Fruit fly (Drosophila melanogaster) whole organism, embryonic: Measurements from ENCODE around the gene CG34429.

Experiments
- ATbp ChIP-seq: fragments of 200-800 bp; sonication (Bioruptor generic); optimal IDR thresholded peaks from 2 replicates; lab custom pipeline; 2017; ENCODE audit warnings: missing biosample characterization, mild to moderate bottlenecking, missing genetic modification characterization, missing genetic modification reagents
- CG1024 ChIP-seq: fragments of 200-800 bp; sonication (Bioruptor generic); IDR thresholded peaks from 2 replicates; pipeline ENCODE4 v1.3.6; 2022; ENCODE audit warnings: missing biosample characterization, missing genetic modification characterization
- CG10267 ChIP-seq: fragments of 200-800 bp; sonication (Bioruptor generic); optimal IDR thresholded peaks from 2 replicates; lab custom pipeline; 2018; ENCODE audit warnings: missing biosample characterization, mild to moderate bottlenecking, missing genetic modification characterization, moderate library complexity
- CG10431 ChIP-seq: fragments of 200-800 bp; sonication (Bioruptor generic); optimal IDR thresholded peaks from 3 replicates; lab custom pipeline; 2018; ENCODE audit warnings: missing biosample characterization, mild to moderate bottlenecking, missing genetic modification characterization
- CG11085 ChIP-seq: fragments of 200-800 bp; sonication (Bioruptor generic); IDR thresholded peaks from 2 replicates; pipeline ENCODE4 v1.3.6; 2022; ENCODE audit warnings: missing biosample characterization, missing genetic modification characterization
- CG11247 ChIP-seq: fragments of 200-800 bp; sonication (Bioruptor generic); IDR thresholded peaks from 2 replicates; pipeline ENCODE4 v1.3.6; 2022; ENCODE audit warnings: missing biosample characterization, missing genetic modification characterization
- CG11504 ChIP-seq: fragments of 200-800 bp; sonication (Bioruptor generic); optimal IDR thresholded peaks from 3 replicates; lab custom pipeline; 2019; ENCODE audit warnings: missing biosample characterization, mild to moderate bottlenecking, missing genetic modification characterization, moderate library complexity
- CG11695 ChIP-seq: fragments of 200-800 bp; sonication (Bioruptor generic); IDR thresholded peaks from 3 replicates; pipeline ENCODE4 v1.3.6; 2022; ENCODE audit warnings: missing biosample characterization, missing genetic modification characterization
- CG1233 ChIP-seq: fragments of 200-800 bp; sonication (Bioruptor generic); optimal IDR thresholded peaks from 4 replicates; lab custom pipeline; 2018; ENCODE audit warnings: missing biosample characterization, mild to moderate bottlenecking, missing genetic modification characterization
- CG14667 ChIP-seq: fragments of 200-800 bp; sonication (Bioruptor generic); IDR thresholded peaks from 2 replicates; pipeline ENCODE4 v1.3.6; 2022; ENCODE audit warnings: missing biosample characterization, missing genetic modification characterization
- CG14710 ChIP-seq: fragments of 200-800 bp; sonication (Bioruptor generic); optimal IDR thresholded peaks from 3 replicates; lab custom pipeline; 2019; ENCODE audit warnings: missing biosample characterization, mild to moderate bottlenecking, missing genetic modification characterization, moderate library complexity
- CG17568 ChIP-seq: fragments of 200-800 bp; sonication (Bioruptor generic); optimal IDR thresholded peaks from 2 replicates; lab custom pipeline; 2018; ENCODE audit warnings: missing biosample characterization, mild to moderate bottlenecking, missing genetic modification characterization, moderate library complexity
- CG18262 ChIP-seq: fragments of 200-800 bp; optimal IDR thresholded peaks from 3 replicates; lab custom pipeline; 2019; ENCODE audit warnings: missing biosample characterization, mild to moderate bottlenecking, missing genetic modification characterization, moderate library complexity
- CG2678 ChIP-seq: fragments of 200-800 bp; sonication (Bioruptor generic); optimal IDR thresholded peaks from 3 replicates; lab custom pipeline; 2019; ENCODE audit warnings: missing biosample characterization, mild to moderate bottlenecking, missing genetic modification characterization, moderate library complexity
- CG30020 ChIP-seq: fragments of 200-800 bp; optimal IDR thresholded peaks from 2 replicates; lab custom pipeline; 2019; ENCODE audit warnings: missing biosample characterization, mild to moderate bottlenecking, missing genetic modification characterization, moderate library complexity
- CG30431 ChIP-seq: fragments of 200-800 bp; sonication (Bioruptor generic); optimal IDR thresholded peaks from 2 replicates; lab custom pipeline; 2017; ENCODE audit warnings: missing biosample characterization, missing genetic modification characterization
- CG4404 ChIP-seq: fragments of 200-800 bp; sonication (Bioruptor generic); IDR thresholded peaks from 2 replicates; pipeline ENCODE4 v1.3.6; 2022; ENCODE audit warnings: missing biosample characterization, missing genetic modification characterization
- CG6791 ChIP-seq: fragments of 200-800 bp; sonication (Bioruptor generic); IDR thresholded peaks from 3 replicates; pipeline ENCODE4 v1.3.6; 2022; ENCODE audit warnings: missing biosample characterization, missing genetic modification characterization; ENCODE audit not compliant: partially characterized antibody
- CG9932 ChIP-seq: fragments of 200-800 bp; sonication (Bioruptor generic); IDR thresholded peaks from 2 replicates; pipeline ENCODE4 v1.3.6; 2022; ENCODE audit warnings: missing biosample characterization, missing genetic modification characterization
- Chrac-16 ChIP-seq: fragments of 200-800 bp; sonication (Bioruptor generic); optimal IDR thresholded peaks from 3 replicates; lab custom pipeline; 2016; ENCODE audit warnings: missing biosample characterization, missing genetic modification characterization
- HLH4C ChIP-seq: fragments of 200-800 bp; sonication (Bioruptor generic); IDR thresholded peaks from 3 replicates; pipeline ENCODE4 v1.3.6; 2022; ENCODE audit warnings: missing biosample characterization, missing genetic modification characterization; ENCODE audit not compliant: partially characterized antibody
- Hr51 ChIP-seq, 2 experiments: fragments of 200-800 bp; sonication (Bioruptor generic); optimal IDR thresholded peaks; 2 replicates in 1 of 2; 3 replicates in 1 of 2; lab custom pipeline; 2016 to 2018; ENCODE audit warnings: missing biosample characterization in 2 of 2, missing genetic modification characterization in 2 of 2, mild to moderate bottlenecking in 1 of 2, moderate library complexity in 1 of 2
- Kr ChIP-seq: fragments of 200-800 bp; sonication (Bioruptor generic); optimal IDR thresholded peaks from 2 replicates; lab custom pipeline; 2017; ENCODE audit warnings: missing biosample characterization, mild to moderate bottlenecking, missing genetic modification characterization
- Lhr ChIP-seq: fragments of 200-800 bp; sonication (Bioruptor generic); optimal IDR thresholded peaks from 3 replicates; lab custom pipeline; 2017; ENCODE audit warnings: mild to moderate bottlenecking, missing biosample characterization, missing genetic modification reagents, missing genetic modification characterization
- Lpt ChIP-seq: fragments of >200 bp; optimal IDR thresholded peaks from 2 replicates; lab custom pipeline; 2018; ENCODE audit warnings: missing biosample characterization, missing genetic modification characterization
- Med ChIP-seq: fragments of 200-800 bp; sonication (Bioruptor generic); peaks from one replicate; lab custom pipeline; 2016; ENCODE audit warnings: missing biosample characterization, missing genetic modification characterization, mild to moderate bottlenecking, inconsistent platforms, moderate library complexity
- Mes4 ChIP-seq: fragments of 200-800 bp; sonication (Bioruptor generic); optimal IDR thresholded peaks from 2 replicates; lab custom pipeline; 2016; ENCODE audit warnings: missing biosample characterization, missing genetic modification characterization
- Oli ChIP-seq: fragments of 200-800 bp; sonication (Bioruptor generic); optimal IDR thresholded peaks from 2 replicates; lab custom pipeline; 2018; ENCODE audit warnings: missing biosample characterization, mild to moderate bottlenecking, missing genetic modification characterization, moderate library complexity
- PHDP ChIP-seq: fragments of 200-800 bp; sonication (Bioruptor generic); optimal IDR thresholded peaks from 3 replicates; lab custom pipeline; 2018; ENCODE audit warnings: missing biosample characterization, mild to moderate bottlenecking, missing genetic modification characterization, moderate library complexity
- Pdp1 ChIP-seq, 2 experiments: fragments of 200-800 bp; sonication (Bioruptor generic); optimal IDR thresholded peaks; 3 replicates each; lab custom pipeline; 2016; ENCODE audit warnings: missing biosample characterization in 2 of 2, missing genetic modification characterization in 2 of 2, mild to moderate bottlenecking in 1 of 2, moderate library complexity in 1 of 2
- Poxn ChIP-seq: fragments of 200-800 bp; sonication (Bioruptor generic); IDR thresholded peaks from 2 replicates; pipeline ENCODE4 v1.3.6; 2022; ENCODE audit warnings: missing biosample characterization, missing genetic modification characterization
- Ptx1 ChIP-seq: fragments of 200-800 bp; sonication (Bioruptor generic); IDR thresholded peaks from 2 replicates; pipeline ENCODE4 v1.3.6; 2022; ENCODE audit warnings: missing biosample characterization, missing genetic modification characterization
- Sin3A ChIP-seq: fragments of >200 bp; optimal IDR thresholded peaks from 2 replicates; lab custom pipeline; 2018
- YL-1 ChIP-seq: fragments of 200-800 bp; sonication (Bioruptor generic); optimal IDR thresholded peaks from 3 replicates; lab custom pipeline; 2017; ENCODE audit warnings: missing biosample characterization, mild to moderate bottlenecking, missing genetic modification characterization
- ac ChIP-seq: fragments of 200-800 bp; sonication (Bioruptor generic); optimal IDR thresholded peaks from 3 replicates; lab custom pipeline; 2017; ENCODE audit warnings: missing biosample characterization, mild to moderate bottlenecking, missing genetic modification characterization
- cato ChIP-seq: fragments of 200-800 bp; sonication (Bioruptor generic); optimal IDR thresholded peaks from 2 replicates; lab custom pipeline; 2016; ENCODE audit warnings: missing biosample characterization, missing genetic modification characterization, borderline replicate concordance
- dm ChIP-seq: fragments of 200-800 bp; sonication (Bioruptor generic); optimal IDR thresholded peaks from 3 replicates; lab custom pipeline; 2016; ENCODE audit warnings: missing biosample characterization, missing genetic modification characterization
- dmrt11E ChIP-seq: fragments of 200-800 bp; sonication (Bioruptor generic); optimal IDR thresholded peaks from 3 replicates; lab custom pipeline; 2018; ENCODE audit warnings: missing biosample characterization, mild to moderate bottlenecking, missing genetic modification characterization, moderate library complexity
- en ChIP-seq: fragments of 200-800 bp; sonication (Bioruptor generic); optimal IDR thresholded peaks from 2 replicates; lab custom pipeline; 2016; ENCODE audit warnings: missing biosample characterization, missing genetic modification characterization
- grau ChIP-seq: fragments of 200-800 bp; optimal IDR thresholded peaks from 3 replicates; lab custom pipeline; 2019; ENCODE audit warnings: missing biosample characterization, mild to moderate bottlenecking, missing genetic modification characterization, moderate library complexity
- grn ChIP-seq: fragments of 200-800 bp; sonication (Bioruptor generic); optimal IDR thresholded peaks from 3 replicates; lab custom pipeline; 2017; ENCODE audit warnings: missing biosample characterization, missing genetic modification characterization
- klu ChIP-seq: fragments of 200-800 bp; sonication (Bioruptor generic); IDR thresholded peaks from 2 replicates; pipeline ENCODE4 v1.3.6; 2022; ENCODE audit warnings: missing biosample characterization, missing genetic modification characterization
- kni ChIP-seq: fragments of 200-800 bp; sonication (Bioruptor generic); optimal IDR thresholded peaks from 3 replicates; lab custom pipeline; 2017; ENCODE audit warnings: mild to moderate bottlenecking, missing biosample characterization, missing genetic modification reagents, missing genetic modification characterization
- lmd ChIP-seq: fragments of 200-800 bp; sonication (Bioruptor generic); IDR thresholded peaks from 2 replicates; pipeline ENCODE4 v1.3.6; 2022; ENCODE audit warnings: missing biosample characterization, missing genetic modification characterization
- luna ChIP-seq: fragments of 200-800 bp; sonication (Bioruptor generic); optimal IDR thresholded peaks from 2 replicates; lab custom pipeline; 2016; ENCODE audit warnings: missing biosample characterization, missing genetic modification characterization
- pfk ChIP-seq: fragments of 200-800 bp; sonication (Bioruptor generic); optimal IDR thresholded peaks from 2 replicates; lab custom pipeline; 2018; ENCODE audit warnings: missing biosample characterization, mild to moderate bottlenecking, missing genetic modification characterization, moderate library complexity
- pita ChIP-seq: fragments of 200-800 bp; sonication (Bioruptor generic); optimal IDR thresholded peaks from 2 replicates; lab custom pipeline; 2017; ENCODE audit warnings: missing biosample characterization, mild to moderate bottlenecking, missing genetic modification characterization
- rib ChIP-seq: fragments of 200-800 bp; sonication (Bioruptor generic); IDR thresholded peaks from 2 replicates; pipeline ENCODE4 v1.3.6; 2022; ENCODE audit warnings: missing biosample characterization, missing genetic modification characterization
- tna ChIP-seq: fragments of 200-800 bp; sonication (Bioruptor generic); IDR thresholded peaks from 2 replicates; pipeline ENCODE4 v1.3.6; 2022; ENCODE audit warnings: missing biosample characterization, missing genetic modification characterization; ENCODE audit not compliant: partially characterized antibody
- unc-4 ChIP-seq: fragments of 200-800 bp; sonication (Bioruptor generic); IDR thresholded peaks from 2 replicates; pipeline ENCODE4 v1.3.6; 2022; ENCODE audit warnings: missing biosample characterization, missing genetic modification characterization; ENCODE audit not compliant: partially characterized antibody
- vfl ChIP-seq: fragments of 200-800 bp; sonication (Bioruptor generic); optimal IDR thresholded peaks from 2 replicates; lab custom pipeline; 2016; ENCODE audit warnings: missing biosample characterization, missing genetic modification characterization
- yki ChIP-seq: fragments of >200 bp; optimal IDR thresholded peaks from 3 replicates; lab custom pipeline; 2018

Gene CG34429

DNA sequence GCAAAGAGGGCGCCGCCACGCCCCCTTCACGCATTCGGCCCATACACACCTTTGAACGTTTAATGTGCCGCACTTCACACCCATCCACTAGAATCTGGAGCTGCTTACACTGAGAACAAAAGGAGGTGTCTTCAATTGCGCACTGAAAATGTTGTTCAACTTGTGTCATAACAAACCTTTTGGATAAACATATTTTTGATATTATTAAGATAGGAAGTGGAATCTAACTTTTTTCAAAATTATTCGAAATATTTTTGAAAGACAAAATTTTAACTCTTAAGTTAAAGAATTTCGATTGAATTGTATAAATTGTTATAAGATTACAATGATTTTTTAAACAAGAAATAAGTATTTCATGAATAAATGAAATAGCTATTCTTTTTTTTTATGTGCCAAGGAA, 5.4 kb downstream of the CG34429 start (continued):
- TF ChIP-seq CG14667 (GFP tag; lab: Robert Waterston, UW), result no peak
- no peak for TF ChIP-seq CG11695 (GFP tag; lab: Robert Waterston, UW)
- no peak for TF ChIP-seq Poxn (GFP tag; lab: Robert Waterston, UW)
- TF ChIP-seq luna, result no peak
- TF ChIP-seq lmd (GFP tag; lab: Robert Waterston, UW), result no peak
- peak; percentile 72 for TF ChIP-seq CG18262 (tag; lab: Kevin White, UChicago)
- TF ChIP-seq CG11247 (GFP tag; lab: Robert Waterston, UW), result no peak
- TF ChIP-seq CG30020, result no peak
- TF ChIP-seq Oli (tag; lab: Kevin White, UChicago), result peak; percentile 21
- no peak for TF ChIP-seq HLH4C
- no peak for TF ChIP-seq vfl (GFP tag; lab: Kevin White, UChicago)
- TF ChIP-seq Mes4 (GFP tag; lab: Kevin White, UChicago), result no peak
- no peak for TF ChIP-seq CG10431 (GFP tag; lab: Kevin White, UChicago)
- no peak for TF ChIP-seq Sin3A (lab: Kevin White, UChicago)
- no peak for TF ChIP-seq rib (GFP tag; lab: Robert Waterston, UW)
- TF ChIP-seq CG1233 (GFP tag; lab: Kevin White, UChicago), result peak; percentile 25
- TF ChIP-seq dm (GFP tag; lab: Kevin White, UChicago), result no peak
- no peak for TF ChIP-seq Ptx1 (GFP tag; lab: Robert Waterston, UW)
- TF ChIP-seq grn (GFP tag; lab: Kevin White, UChicago), result no peak
- TF ChIP-seq ATbp (GFP tag; lab: Kevin White, UChicago), result no peak
- no peak for TF ChIP-seq kni
- TF ChIP-seq en (GFP tag; lab: Kevin White, UChicago), result no peak
- no peak for TF ChIP-seq CG17568
- TF ChIP-seq CG14710 (tag; lab: Kevin White, UChicago), result peak; percentile 67
- no peak for TF ChIP-seq Kr (GFP tag; lab: Kevin White, UChicago)
- TF ChIP-seq pfk (GFP tag; lab: Kevin White, UChicago), result no peak
- peak; percentile 60 for TF ChIP-seq CG10267 (tag; lab: Kevin White, UChicago)
- no peak for TF ChIP-seq pita (GFP tag; lab: Kevin White, UChicago)
- TF ChIP-seq Med, result peak; percentile 45
- no peak for TF ChIP-seq tna (GFP tag; lab: Robert Waterston, UW)
- TF ChIP-seq CG11504, result peak; percentile 10
- TF ChIP-seq unc-4 (GFP tag; lab: Robert Waterston, UW), result no peak
- TF ChIP-seq Chrac-16 (GFP tag; lab: Kevin White, UChicago), result peak; percentile 26
- no peak for TF ChIP-seq CG9932 (GFP tag; lab: Robert Waterston, UW)
- peak; percentile 30 for TF ChIP-seq CG30431 (GFP tag; lab: Kevin White, UChicago)
- TF ChIP-seq CG2678, result peak; percentile 15
- TF ChIP-seq Pdp1 (GFP tag; optimal IDR thresholded peaks at IDR 0.05; lab: Kevin White, UChicago), result peak in 1 of 2 experiments; percentile 13
- peak; percentile 33 for TF ChIP-seq ac (GFP tag; lab: Kevin White, UChicago)
- TF ChIP-seq YL-1 (GFP tag; lab: Kevin White, UChicago), result no peak
- peak in 1 of 2 experiments; percentile 7 for TF ChIP-seq Hr51 (GFP tag; optimal IDR thresholded peaks at IDR 0.05; lab: Kevin White, UChicago)
- TF ChIP-seq cato, result no peak
- TF ChIP-seq Lhr, result peak; percentile 19
- peak; percentile 50 for TF ChIP-seq CG4404 (GFP tag; lab: Robert Waterston, UW)
- no peak for TF ChIP-seq CG1024 (GFP tag; lab: Robert Waterston, UW)
- TF ChIP-seq CG11085 (GFP tag; lab: Robert Waterston, UW), result no peak
- no peak for TF ChIP-seq CG6791 (GFP tag; lab: Robert Waterston, UW)
- TF ChIP-seq klu, result no peak
- peak; percentile 29 for TF ChIP-seq grau (tag; lab: Kevin White, UChicago)
- peak; percentile 85 for TF ChIP-seq dmrt11E (tag; lab: Kevin White, UChicago)
- TF ChIP-seq yki, result no peak
- no peak for TF ChIP-seq PHDP (tag; lab: Kevin White, UChicago)
- no peak for TF ChIP-seq Lpt (GFP tag; lab: Kevin White, UChicago)
